Fruit fly (Drosophila melanogaster) whole organism, wandering third instar larva: ENCODE results near the gene CG11367.
A peak's percentile ranks its signal among the peaks of the same experiment; 100 is the strongest.

ENCODE experiments used
- CrebA ChIP-seq: fragments of 200-800 bp; sonication (Bioruptor generic); optimal IDR thresholded peaks from 2 replicates; lab custom pipeline; 2016; ENCODE audit warnings: missing biosample characterization, mild to moderate bottlenecking, missing genetic modification characterization, borderline replicate concordance
- Dfd ChIP-seq: fragments of >200 bp; optimal IDR thresholded peaks from 2 replicates; lab custom pipeline; 2017; ENCODE audit warnings: missing biosample characterization, missing genetic modification characterization
- Dif ChIP-seq: fragments of 200-275, 200-300 bp; sonication (Bioruptor generic); optimal IDR thresholded peaks from 2 replicates; lab custom pipeline; 2018; ENCODE audit warnings: missing biosample characterization, missing genetic modification characterization; ENCODE audit not compliant: partially characterized antibody
- HLH106 ChIP-seq: fragments of 200-800 bp; optimal IDR thresholded peaks from 3 replicates; lab custom pipeline; 2019; ENCODE audit warnings: missing biosample characterization, mild to moderate bottlenecking, missing genetic modification characterization, moderate library complexity
- Hnf4 ChIP-seq: fragments of 200-800 bp; sonication (Bioruptor generic); optimal IDR thresholded peaks from 2 replicates; lab custom pipeline; 2016; ENCODE audit warnings: missing biosample characterization, mild to moderate bottlenecking, missing genetic modification characterization
- Hr78 ChIP-seq: fragments of >200 bp; optimal IDR thresholded peaks from 2 replicates; lab custom pipeline; 2017; ENCODE audit warnings: missing biosample characterization, missing genetic modification characterization
- Hr83 ChIP-seq: fragments of 200-300 bp; sonication (Bioruptor generic); optimal IDR thresholded peaks from 2 replicates; lab custom pipeline; 2016; ENCODE audit warnings: missing biosample characterization, mild to moderate bottlenecking, missing genetic modification characterization, moderate library complexity; ENCODE audit not compliant: poor library complexity, severe bottlenecking
- Mio ChIP-seq: sonication (Bioruptor generic); optimal IDR thresholded peaks from 2 replicates; lab custom pipeline; 2016; ENCODE audit warnings: missing biosample characterization, missing genetic modification characterization
- OdsH ChIP-seq: fragments of 200-800 bp; sonication (Bioruptor generic); optimal IDR thresholded peaks from 2 replicates; lab custom pipeline; 2016; ENCODE audit warnings: missing biosample characterization, mild to moderate bottlenecking, missing genetic modification characterization
- Rel ChIP-seq, 2 experiments: fragments of 200-800 bp; sonication (Bioruptor generic) in 1 of 2; optimal IDR thresholded peaks; 2 replicates in 1 of 2; 3 replicates in 1 of 2; lab custom pipeline; 2016 to 2019; ENCODE audit warnings: mild to moderate bottlenecking in 2 of 2, missing biosample characterization in 2 of 2, missing genetic modification characterization in 2 of 2, moderate library complexity in 1 of 2
- Sp1 ChIP-seq: fragments of 200-800 bp; sonication (Bioruptor generic); optimal IDR thresholded peaks from 3 replicates; lab custom pipeline; 2019; ENCODE audit warnings: missing biosample characterization, mild to moderate bottlenecking, missing genetic modification characterization, moderate library complexity
- Vsx2 ChIP-seq: fragments of 200-300, 225-300 bp; sonication (Bioruptor generic); optimal IDR thresholded peaks from 2 replicates; lab custom pipeline; 2018; ENCODE audit warnings: missing biosample characterization, missing genetic modification characterization; ENCODE audit not compliant: partially characterized antibody
- br ChIP-seq: fragments of 200-800 bp; sonication (Bioruptor generic); optimal IDR thresholded peaks from 2 replicates; lab custom pipeline; 2016; ENCODE audit warnings: missing biosample characterization, missing genetic modification characterization
- dmrt93B ChIP-seq: fragments of 200-800 bp; sonication (Bioruptor generic); optimal IDR thresholded peaks from 2 replicates; lab custom pipeline; 2018; ENCODE audit warnings: missing biosample characterization, mild to moderate bottlenecking, missing genetic modification characterization
- dsf ChIP-seq: sonication (Bioruptor generic); optimal IDR thresholded peaks from 2 replicates; lab custom pipeline; 2016; ENCODE audit warnings: missing biosample characterization, missing genetic modification characterization, borderline replicate concordance
- ey ChIP-seq: fragments of 200-800 bp; sonication (Bioruptor generic); optimal IDR thresholded peaks from 2 replicates; lab custom pipeline; 2016; ENCODE audit warnings: missing biosample characterization, missing genetic modification characterization
- fru ChIP-seq: fragments of 200-800 bp; sonication (Bioruptor generic); optimal IDR thresholded peaks from 3 replicates; lab custom pipeline; 2016; ENCODE audit warnings: missing biosample characterization, mild to moderate bottlenecking, missing genetic modification characterization
- h ChIP-seq: fragments of 200-800 bp; sonication (Bioruptor generic); optimal IDR thresholded peaks from 3 replicates; lab custom pipeline; 2016; ENCODE audit warnings: missing biosample characterization, mild to moderate bottlenecking, missing genetic modification characterization
- jim ChIP-seq: fragments of 175-275, 200-325 bp; sonication (Bioruptor generic); optimal IDR thresholded peaks from 2 replicates; lab custom pipeline; 2016; ENCODE audit warnings: missing biosample characterization, mild to moderate bottlenecking, missing genetic modification characterization
- psq ChIP-seq: fragments of 200-800 bp; sonication (Bioruptor generic); optimal IDR thresholded peaks from 3 replicates; lab custom pipeline; 2017; ENCODE audit warnings: missing biosample characterization, mild to moderate bottlenecking, missing genetic modification characterization, moderate library complexity
- rgr ChIP-seq: fragments of 200-800 bp; sonication (Bioruptor generic); optimal IDR thresholded peaks from 3 replicates; lab custom pipeline; 2016; ENCODE audit warnings: missing biosample characterization, mild to moderate bottlenecking, missing genetic modification characterization
- sage ChIP-seq: fragments of 200-800 bp; sonication (Bioruptor generic); optimal IDR thresholded peaks from 2 replicates; lab custom pipeline; 2016; ENCODE audit warnings: missing biosample characterization, mild to moderate bottlenecking, missing genetic modification characterization
- sv ChIP-seq: fragments of 200-800 bp; sonication (Bioruptor generic); optimal IDR thresholded peaks from 3 replicates; lab custom pipeline; 2016; ENCODE audit warnings: missing biosample characterization, missing genetic modification characterization
- tai ChIP-seq: sonication (Bioruptor generic); optimal IDR thresholded peaks from 2 replicates; lab custom pipeline; 2016; ENCODE audit warnings: missing biosample characterization, missing genetic modification characterization
- woc ChIP-seq: sonication (Bioruptor generic); optimal IDR thresholded peaks from 2 replicates; lab custom pipeline; 2016; ENCODE audit warnings: missing biosample characterization, mild to moderate bottlenecking, missing genetic modification characterization

The CG11367 gene

dm6 chr3L:22774479-22774878 lies 46.6 kb downstream of the CG11367 start:
- TF ChIP-seq Vsx2 (no peak), rgr (GFP tag; lab: Kevin White, UChicago) (no peak), dsf (GFP tag; lab: Kevin White, UChicago) (no peak), Dif (GFP tag; lab: Kevin White, UChicago) (no peak), Dfd (GFP tag; lab: Kevin White, UChicago) (no peak), fru (no peak), ey (peak; percentile 14), Hr83 (GFP tag; lab: Kevin White, UChicago) (peak; percentile 11), sage (GFP tag; lab: Kevin White, UChicago) (no peak), CrebA (GFP tag; lab: Kevin White, UChicago) (no peak), dmrt93B (no peak), h (peak; percentile 11), br (GFP tag; lab: Kevin White, UChicago) (no peak), psq (no peak), Sp1 (no peak), Mio (GFP tag; lab: Kevin White, UChicago) (no peak), jim (GFP tag; lab: Kevin White, UChicago) (no peak), Hr78 (no peak), tai (GFP tag; lab: Kevin White, UChicago) (no peak), woc (GFP tag; lab: Kevin White, UChicago) (no peak), Rel (GFP tag; optimal IDR thresholded peaks at IDR 0.05; lab: Kevin White, UChicago) (no peak), Rel (tag; optimal IDR thresholded peaks at IDR 0.05; lab: Kevin White, UChicago) (peak; percentile 93), Hnf4 (GFP tag; lab: Kevin White, UChicago) (no peak), sv (no peak), HLH106 (no peak), OdsH (peak; percentile 45)
